Worm (Caenorhabditis elegans): ENCODE measurements around the gene F19G12.11.
"Not testable (repeated sequence)": the region's sequence is repeated elsewhere in the genome, so short reads cannot be mapped to it uniquely, and the experiment has no call there.

F19G12.11 gene

DNA sequence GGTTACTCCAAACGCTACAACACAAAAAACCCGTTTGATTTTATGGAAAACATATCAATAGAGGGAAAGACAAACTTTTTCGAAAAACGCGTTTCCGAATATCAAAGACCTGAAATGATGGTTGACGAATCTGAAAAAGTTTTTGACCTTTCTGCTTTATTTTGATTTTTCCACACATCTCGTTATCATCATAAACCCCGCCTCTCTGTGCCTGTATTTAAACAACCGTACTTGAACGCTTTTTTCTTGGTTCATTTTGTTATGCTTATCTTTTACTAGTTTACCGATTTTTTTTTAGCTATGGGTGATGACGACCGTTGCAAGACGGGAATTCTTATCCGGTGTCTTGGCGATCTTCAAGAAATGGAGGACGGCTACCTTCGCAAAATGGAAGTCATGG lies 4.4 kb upstream of the F19G12.11 start, which contains the start of gene F19G12.1:
Gene F19G12.1 (plus strand): TSS at position 301 of the 400 bp plus-strand sequence.
- TF ChIP-seq elt-1 (tag; optimal IDR thresholded peaks at IDR 0.05; ENCODE audit: borderline replicate concordance, insufficient read depth); ztf-11 (tag; optimal IDR thresholded peaks at IDR 0.05); snpc-4 (tag; optimal IDR thresholded peaks at IDR 0.05): not testable (repeated sequence)

DNA sequence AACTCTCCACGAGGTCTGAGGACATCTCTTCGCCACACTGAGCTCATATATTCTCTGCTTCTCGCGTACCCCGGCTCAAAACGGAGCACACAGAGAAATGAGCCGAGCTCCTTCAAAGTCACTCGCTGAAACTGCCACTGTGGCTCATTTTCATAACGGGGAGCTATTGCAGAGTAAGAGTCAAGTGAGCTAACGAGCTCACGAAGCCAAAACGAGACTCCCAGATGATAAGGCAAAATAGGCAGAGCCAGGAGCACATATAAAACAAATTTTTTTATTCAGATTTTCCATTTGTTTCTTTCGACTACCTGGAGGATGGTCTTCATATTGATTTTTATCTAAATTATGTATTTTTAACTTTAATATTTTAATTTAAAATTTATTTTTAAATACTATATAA lies 1.8 kb downstream of the F19G12.11 start, which contains the start of gene F19G12.3:
Gene F19G12.3 (plus strand): TSS at position 301 of the 400 bp plus-strand sequence.
- no peak for TF ChIP-seq pha-4 (tag; optimal IDR thresholded peaks at IDR 0.05)
- no peak for TF ChIP-seq nhr-28 (tag; optimal IDR thresholded peaks at IDR 0.05)
- TF ChIP-seq nhr-237 (tag; optimal IDR thresholded peaks at IDR 0.05) = no peak
- no peak for TF ChIP-seq lin-32 (GFP tag; optimal IDR thresholded peaks at IDR 0.05)
- TF ChIP-seq cnd-1 (tag; optimal IDR thresholded peaks at IDR 0.05) = no peak
- TF ChIP-seq hlh-1 (tag; optimal IDR thresholded peaks at IDR 0.05) = no peak
- no peak for TF ChIP-seq nhr-76 (tag; optimal IDR thresholded peaks at IDR 0.05)

DNA sequence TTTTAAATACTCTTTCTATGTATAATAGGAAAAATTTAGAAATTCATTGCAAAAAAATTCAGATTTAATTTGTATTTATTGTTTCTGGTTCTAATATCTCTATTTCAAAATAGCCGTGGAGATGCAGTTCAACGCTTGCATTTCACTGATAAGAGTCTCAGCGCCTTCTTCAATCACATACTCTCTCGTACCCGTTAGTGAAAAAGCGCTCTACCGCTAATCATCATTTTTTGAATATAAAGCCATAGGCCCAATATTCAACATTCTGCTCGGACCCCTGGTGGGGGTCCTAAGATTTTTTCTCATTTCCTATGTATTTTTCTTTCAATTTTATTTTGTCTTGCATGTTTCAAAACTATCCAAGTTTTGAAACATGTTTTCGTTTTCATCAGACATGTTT lies 5.8 kb downstream of the F19G12.11 start:
- no peak for TF ChIP-seq bed-3 (GFP tag; optimal IDR thresholded peaks at IDR 0.05)
- TF ChIP-seq pha-4 (tag; optimal IDR thresholded peaks at IDR 0.05) = no peak
- TF ChIP-seq mab-5 (tag; optimal IDR thresholded peaks at IDR 0.05) = no peak
- no peak for TF ChIP-seq ceh-83 (GFP tag; optimal IDR thresholded peaks at IDR 0.05)
- no peak for TF ChIP-seq unc-39 (tag; optimal IDR thresholded peaks at IDR 0.05)
- no peak for TF ChIP-seq mep-1 (tag; optimal IDR thresholded peaks at IDR 0.05)
- TF ChIP-seq snpc-4 (tag; optimal IDR thresholded peaks at IDR 0.05) = no peak
- no peak for TF ChIP-seq cnd-1 (tag; optimal IDR thresholded peaks at IDR 0.05)
- TF ChIP-seq ham-2 (GFP tag; optimal IDR thresholded peaks at IDR 0.05) = no peak
- no peak for TF ChIP-seq hlh-1 (tag; optimal IDR thresholded peaks at IDR 0.05)
- no peak for TF ChIP-seq zip-8 (tag; optimal IDR thresholded peaks at IDR 0.05)
- no peak for TF ChIP-seq sptf-1 (tag; optimal IDR thresholded peaks at IDR 0.05)
- no peak for TF ChIP-seq sem-2 (GFP tag; optimal IDR thresholded peaks at IDR 0.05)
- no peak for TF ChIP-seq flh-1 (GFP tag; optimal IDR thresholded peaks at IDR 0.05)
- TF ChIP-seq elt-3 (tag; optimal IDR thresholded peaks at IDR 0.05) = no peak
- no peak for TF ChIP-seq unc-120 (tag; optimal IDR thresholded peaks at IDR 0.05; ENCODE audit: poor library complexity, severe bottlenecking)
- TF ChIP-seq elt-1 (tag; optimal IDR thresholded peaks at IDR 0.05; ENCODE audit: borderline replicate concordance, insufficient read depth) = no peak
- TF ChIP-seq lin-13 (tag; optimal IDR thresholded peaks at IDR 0.05) = no peak

DNA sequence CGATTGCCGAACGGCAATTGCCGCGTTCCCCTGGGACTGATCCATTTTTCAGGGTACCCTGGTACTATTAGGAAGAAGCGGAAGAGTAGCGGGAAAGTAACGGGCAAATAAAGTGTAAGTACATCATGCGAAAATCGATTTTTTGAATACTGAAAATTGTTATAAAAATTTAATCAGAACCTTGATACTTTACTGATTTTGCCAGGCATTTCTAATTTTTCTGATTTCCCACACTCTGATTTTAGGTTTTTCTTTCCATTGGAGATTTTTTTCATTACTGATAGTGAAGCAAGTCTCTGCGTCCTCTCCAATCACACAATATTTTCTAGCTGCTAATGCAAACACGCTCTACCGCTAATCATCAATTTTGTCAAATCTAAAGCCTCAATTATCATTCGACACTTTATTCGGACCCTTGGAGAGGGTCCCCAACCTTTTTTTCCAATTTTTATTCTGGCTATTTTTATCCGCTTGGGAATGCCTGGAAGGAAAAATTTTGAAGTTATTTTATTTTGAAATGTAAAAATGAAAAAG lies 7.1 kb downstream of the F19G12.11 start, which contains the start of gene F19G12.9:
Gene F19G12.9 (plus strand): TSS at position 51 of the 534 bp plus-strand sequence.
- no peak for TF ChIP-seq pha-4 (tag; optimal IDR thresholded peaks at IDR 0.05)
- TF ChIP-seq ztf-11 (tag; optimal IDR thresholded peaks at IDR 0.05) = no peak
- TF ChIP-seq lsy-2 (tag; optimal IDR thresholded peaks at IDR 0.05) = no peak
- no peak for TF ChIP-seq drap-1 (GFP tag; optimal IDR thresholded peaks at IDR 0.05)
- no peak for TF ChIP-seq zip-8 (tag; optimal IDR thresholded peaks at IDR 0.05)
- no peak for TF ChIP-seq bed-3 (GFP tag; optimal IDR thresholded peaks at IDR 0.05)
- no peak for TF ChIP-seq ceh-43 (GFP tag; optimal IDR thresholded peaks at IDR 0.05)
- no peak for TF ChIP-seq sem-2 (GFP tag; optimal IDR thresholded peaks at IDR 0.05)
- TF ChIP-seq blmp-1 (tag; optimal IDR thresholded peaks at IDR 0.05) = no peak
- TF ChIP-seq ham-2 (GFP tag; optimal IDR thresholded peaks at IDR 0.05) = no peak
- no peak for TF ChIP-seq mab-5 (tag; optimal IDR thresholded peaks at IDR 0.05)
- no peak for TF ChIP-seq mep-1 (tag; optimal IDR thresholded peaks at IDR 0.05)
- TF ChIP-seq sptf-1 (tag; optimal IDR thresholded peaks at IDR 0.05) = no peak
- no peak for TF ChIP-seq unc-39 (tag; optimal IDR thresholded peaks at IDR 0.05)
- no peak for TF ChIP-seq nhr-237 (tag; optimal IDR thresholded peaks at IDR 0.05)

DNA sequence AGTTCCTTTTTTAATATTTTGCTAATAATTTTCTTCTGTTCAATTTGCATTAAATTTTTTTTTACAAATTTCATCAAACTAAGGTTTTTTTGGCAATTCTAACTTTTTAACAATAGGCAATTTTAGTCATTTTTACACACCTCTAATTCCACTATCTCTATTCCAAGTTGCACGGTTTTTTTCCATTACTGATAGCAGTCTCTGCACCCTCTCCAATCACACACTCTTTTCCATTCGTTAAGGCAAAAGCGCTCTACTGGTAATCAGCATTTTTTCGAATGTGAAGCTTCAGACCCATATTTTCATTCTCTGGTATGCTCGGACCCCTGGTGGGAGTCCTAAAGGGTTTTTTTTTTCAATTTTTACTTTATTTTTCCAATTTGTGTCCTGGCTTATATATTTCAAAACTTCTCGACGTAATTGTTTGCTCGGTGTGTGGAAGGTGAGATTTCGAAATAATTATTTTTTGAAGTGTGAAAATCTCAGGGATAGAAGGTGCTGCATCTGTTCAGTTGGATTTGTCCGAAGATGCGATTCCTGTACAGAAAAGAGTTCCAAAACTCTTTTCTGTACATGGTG lies 9.5 kb downstream of the F19G12.11 start, which contains the start of the genes F19G12.4 and F19G12.8:
Gene F19G12.4 (plus strand): TSS at position 529 of the 579 bp plus-strand sequence.
Gene F19G12.8 (plus strand): TSS at position 545 of the 579 bp plus-strand sequence.
- TF ChIP-seq blmp-1 (tag; optimal IDR thresholded peaks at IDR 0.05) = no peak
- TF ChIP-seq ceh-83 (GFP tag; optimal IDR thresholded peaks at IDR 0.05) = no peak
- TF ChIP-seq drap-1 (GFP tag; optimal IDR thresholded peaks at IDR 0.05) = no peak
- TF ChIP-seq lsy-2 (tag; optimal IDR thresholded peaks at IDR 0.05) = no peak

DNA sequence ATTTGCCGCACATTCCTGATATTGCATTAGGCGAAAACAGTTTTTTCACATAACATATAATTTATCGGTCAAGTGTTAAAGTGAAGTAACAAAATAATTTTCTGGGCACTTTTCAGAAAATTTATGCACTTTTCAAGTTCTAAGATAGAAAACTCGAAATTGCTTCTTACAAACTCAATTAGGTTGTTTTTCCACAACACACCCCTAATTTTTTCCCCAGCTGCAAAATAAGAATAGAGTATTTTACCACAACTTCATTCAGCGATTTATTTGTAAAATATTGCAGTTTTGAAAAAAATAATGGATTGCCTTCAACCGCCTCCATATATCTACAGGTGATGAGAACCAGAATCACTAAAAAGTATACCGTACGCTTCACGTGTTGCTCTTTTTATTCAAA lies 13.5 kb downstream of the F19G12.11 start, which contains the start of gene srh-19:
Gene srh-19 (plus strand): TSS at position 301 of the 400 bp plus-strand sequence.
- no peak for TF ChIP-seq nhr-76 (tag; optimal IDR thresholded peaks at IDR 0.05)
- no peak for TF ChIP-seq hlh-1 (tag; optimal IDR thresholded peaks at IDR 0.05)
- TF ChIP-seq pha-4 (tag; optimal IDR thresholded peaks at IDR 0.05) = no peak
- no peak for TF ChIP-seq nhr-237 (tag; optimal IDR thresholded peaks at IDR 0.05)
- TF ChIP-seq nhr-28 (tag; optimal IDR thresholded peaks at IDR 0.05) = no peak
